Worm (Caenorhabditis elegans): ENCODE measurements around the gene R07C3.3.
"Not testable (repeated sequence)": the region's sequence is repeated elsewhere in the genome, so short reads cannot be mapped to it uniquely, and the experiment has no call there.

- not testable (repeated sequence) for TF ChIP-seq dao-5, W03F9.2, him-1 (tag; optimal IDR thresholded peaks at IDR 0.05)
These were observed 47.1 kb downstream of the R07C3.3 start, which contains the start of gene fbxc-40 for ce11 chrII:985703-986102.

All from whole organism, L4/young adult.